Worm (Caenorhabditis elegans): ENCODE measurements around the gene let-756.

let-756 gene

ce11 chrIII:6444335-6444734 is 37.4 kb downstream of the let-756 start, which contains the start of gene C05D11.13 (continued):
- TF ChIP-seq nhr-84 (tag; optimal IDR thresholded peaks at IDR 0.05) (no peak), nhr-90 (tag; optimal IDR thresholded peaks at IDR 0.05; ENCODE audit: poor library complexity) (no peak), F16B12.6 (tag; optimal IDR thresholded peaks at IDR 0.05) (peak; percentile 11), dpl-1 (GFP tag; optimal IDR thresholded peaks at IDR 0.05) (peak in 2 of 3 experiments; percentile 9 to 47), pag-3 (tag; optimal IDR thresholded peaks at IDR 0.05; ENCODE audit: borderline replicate concordance, insufficient read depth) (no peak), lin-13 (GFP tag; optimal IDR thresholded peaks at IDR 0.05) (no peak), fkh-8 (tag; optimal IDR thresholded peaks at IDR 0.05) (no peak), unc-98 (GFP tag; IDR thresholded peaks at IDR 0.05) (no peak), unc-130 (tag; optimal IDR thresholded peaks at IDR 0.05) (peak; percentile 68), nhr-28 (tag; optimal IDR thresholded peaks at IDR 0.05) (no peak), xbp-1 (tag; optimal IDR thresholded peaks at IDR 0.05) (peak; percentile 9), elt-3 (tag; optimal IDR thresholded peaks at IDR 0.05) (peak in 1 of 6 experiments; percentile 16), nhr-47 (tag; optimal IDR thresholded peaks at IDR 0.05) (no peak), fos-1 (tag; optimal IDR thresholded peaks at IDR 0.05) (no peak), sox-4 (tag; optimal IDR thresholded peaks at IDR 0.05) (no peak), egl-13 (tag; optimal IDR thresholded peaks at IDR 0.05) (no peak), C16A3.4 (tag; optimal IDR thresholded peaks at IDR 0.05) (peak; percentile 34), ceh-90 (tag; optimal IDR thresholded peaks at IDR 0.05) (no peak), pax-3 (tag; optimal IDR thresholded peaks at IDR 0.05) (no peak), nhr-77 (tag; optimal IDR thresholded peaks at IDR 0.05) (no peak), ceh-8 (GFP tag; optimal IDR thresholded peaks at IDR 0.05) (no peak), sptf-1 (tag; optimal IDR thresholded peaks at IDR 0.05) (no peak), egl-27 (tag; optimal IDR thresholded peaks at IDR 0.05) (no peak), ztf-11 (tag; optimal IDR thresholded peaks at IDR 0.05) (no peak), lin-35 (GFP tag; optimal IDR thresholded peaks at IDR 0.05) (peak; percentile 24 to 54), nhr-19 (GFP tag; conservative IDR thresholded peaks at IDR 0.05) (0 out of 2 replicates have a peak, but pooled peaks have one; percentile 3), swsn-7 (tag; optimal IDR thresholded peaks at IDR 0.05) (no peak), dsc-1 (tag; optimal IDR thresholded peaks at IDR 0.05) (no peak), mep-1 (tag; optimal IDR thresholded peaks at IDR 0.05) (peak; percentile 78), ces-1 (GFP tag; optimal IDR thresholded peaks at IDR 0.05) (no peak), ceh-63 (GFP tag; optimal IDR thresholded peaks at IDR 0.05) (no peak), mef-2 (tag; optimal IDR thresholded peaks at IDR 0.05) (no peak), mdl-1 (tag; optimal IDR thresholded peaks at IDR 0.05) (peak in 1 of 2 experiments; percentile 23), hpl-2 (GFP tag; optimal IDR thresholded peaks at IDR 0.05) (no peak), rnt-1 (tag; optimal IDR thresholded peaks at IDR 0.05) (peak; percentile 26), nhr-20 (tag; optimal IDR thresholded peaks at IDR 0.05) (peak; percentile 34), fkh-10 (GFP tag; optimal IDR thresholded peaks at IDR 0.05) (no peak), aly-2 (tag; optimal IDR thresholded peaks at IDR 0.05) (no peak), hlh-17 (GFP tag; optimal IDR thresholded peaks at IDR 0.05; ENCODE audit: borderline replicate concordance) (no peak), elt-2 (tag; optimal IDR thresholded peaks at IDR 0.05) (no peak), efl-3 (GFP tag; optimal IDR thresholded peaks at IDR 0.05) (no peak), nhr-12 (tag; optimal IDR thresholded peaks at IDR 0.05) (no peak), vab-15 (tag; optimal IDR thresholded peaks at IDR 0.05) (no peak)

- TF ChIP-seq nhr-76 (tag; optimal IDR thresholded peaks at IDR 0.05) (no peak), Y116A8C.19 (tag; optimal IDR thresholded peaks at IDR 0.05; ENCODE audit: borderline replicate concordance) (no peak), isw-1 (GFP tag; IDR thresholded peaks at IDR 0.05) (no peak), lir-3 (tag; optimal IDR thresholded peaks at IDR 0.05; ENCODE audit: poor library complexity) (no peak), blmp-1 (tag; optimal IDR thresholded peaks at IDR 0.05) (no peak), nhr-47 (tag; optimal IDR thresholded peaks at IDR 0.05) (no peak), lin-39 (tag; optimal IDR thresholded peaks at IDR 0.05) (no peak), nhr-71 (tag; optimal IDR thresholded peaks at IDR 0.05) (no peak), hlh-4 (tag; optimal IDR thresholded peaks at IDR 0.05) (no peak), unc-30 (tag; optimal IDR thresholded peaks at IDR 0.05) (no peak), egl-27 (tag; optimal IDR thresholded peaks at IDR 0.05) (no peak), mep-1 (tag; optimal IDR thresholded peaks at IDR 0.05) (no peak), xbp-1 (tag; optimal IDR thresholded peaks at IDR 0.05) (no peak), lin-35 (GFP tag; optimal IDR thresholded peaks at IDR 0.05) (no peak)
These were observed 39.9 kb downstream of the let-756 start, which contains the start of gene let-721 for ce11 chrIII:6446807-6447206. Gene let-721 (minus strand): TSS chrIII:6446907.

Data from whole organism, L1 larva.